Worm (Caenorhabditis elegans) whole organism, mixed stage, embryonic: ENCODE results near the gene pfk-1.2.

Source experiments
- blmp-1 ChIP-seq: fragments of 150-350 bp; optimal IDR thresholded peaks from 2 replicates; lab custom pipeline; 2014; ENCODE audit warnings: missing biosample characterization, missing genetic modification characterization
- ceh-39 ChIP-seq: fragments of 150-350 bp; optimal IDR thresholded peaks from 2 replicates; lab custom pipeline; 2014; ENCODE audit warnings: missing biosample characterization, missing genetic modification characterization
- ceh-83 ChIP-seq: fragments of 200-800 bp; sonication (Bioruptor generic); optimal IDR thresholded peaks from 2 replicates; lab custom pipeline; 2018; ENCODE audit warnings: mild to moderate bottlenecking, missing genetic modification characterization, missing compliant biosample characterization
- cnd-1 ChIP-seq: fragments of 200-800 bp; sonication (Bioruptor generic); optimal IDR thresholded peaks from 2 replicates; lab custom pipeline; 2018; ENCODE audit warnings: mild to moderate bottlenecking, missing genetic modification characterization, missing compliant biosample characterization
- flh-1 ChIP-seq: fragments of 200-800 bp; sonication (Bioruptor generic); optimal IDR thresholded peaks from 2 replicates; lab custom pipeline; 2018; ENCODE audit warnings: mild to moderate bottlenecking, missing genetic modification characterization, moderate library complexity, missing compliant biosample characterization
- hlh-1 ChIP-seq: fragments of 150-350 bp; optimal IDR thresholded peaks from 2 replicates; lab custom pipeline; 2014; ENCODE audit warnings: missing biosample characterization, missing genetic modification reagents, missing genetic modification characterization
- mab-5 ChIP-seq: fragments of 150-350 bp; optimal IDR thresholded peaks from 2 replicates; lab custom pipeline; 2014; ENCODE audit warnings: missing biosample characterization, missing genetic modification characterization
- nhr-12 ChIP-seq: fragments of 150-350 bp; optimal IDR thresholded peaks from 2 replicates; lab custom pipeline; 2014; ENCODE audit warnings: missing biosample characterization, missing genetic modification characterization
- nhr-76 ChIP-seq: sonication (generic microtip); optimal IDR thresholded peaks from 2 replicates; lab custom pipeline; 2017; ENCODE audit warnings: missing biosample characterization, missing genetic modification characterization
- unc-120 ChIP-seq: sonication (generic microtip); optimal IDR thresholded peaks from 2 replicates; lab custom pipeline; 2017; ENCODE audit warnings: missing genetic modification characterization, missing compliant biosample characterization; ENCODE audit not compliant: poor library complexity, severe bottlenecking
- unc-39 ChIP-seq: fragments of 150-350 bp; optimal IDR thresholded peaks from 2 replicates; lab custom pipeline; 2014; ENCODE audit warnings: missing biosample characterization, missing genetic modification characterization
- unc-62 ChIP-seq: fragments of 150-350 bp; optimal IDR thresholded peaks from 2 replicates; lab custom pipeline; 2014; ENCODE audit warnings: missing biosample characterization, missing genetic modification reagents, missing genetic modification characterization
- ztf-11 ChIP-seq: fragments of 150-350 bp; optimal IDR thresholded peaks from 2 replicates; lab custom pipeline; 2014; ENCODE audit warnings: missing biosample characterization, missing genetic modification characterization

DNA sequence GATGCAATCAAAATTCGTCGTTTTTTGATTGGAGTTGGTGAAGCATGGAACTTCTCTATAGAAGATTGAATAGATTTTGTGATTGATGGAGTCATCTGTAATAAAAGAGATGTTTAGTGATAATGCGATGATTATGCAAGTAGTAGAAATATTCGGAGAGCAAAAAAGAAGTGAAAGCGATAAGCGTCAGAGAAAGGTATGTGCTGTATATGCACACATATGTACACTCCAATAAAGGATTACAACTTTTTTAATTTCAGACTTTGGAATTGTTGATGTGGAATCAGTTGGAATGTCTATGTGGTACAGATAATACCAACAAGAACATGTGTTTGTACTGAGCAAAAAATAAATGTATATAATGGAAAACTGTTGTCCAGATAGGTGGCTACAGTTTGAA is 38.6 kb downstream of the pfk-1.2 start, which contains the start of gene F25B3.5:
- TF ChIP-seq ztf-11 (tag; lab: Kevin White, UChicago) (no peak), unc-39 (tag; lab: Kevin White, UChicago) (no peak), blmp-1 (tag; lab: Kevin White, UChicago) (no peak), unc-120 (tag; lab: Kevin White, UChicago) (no peak), nhr-12 (no peak), unc-62 (GFP tag; lab: Kevin White, UChicago) (no peak), cnd-1 (tag; lab: Kevin White, UChicago) (no peak), ceh-83 (no peak), nhr-76 (tag; lab: Kevin White, UChicago) (no peak), mab-5 (tag; lab: Kevin White, UChicago) (no peak), hlh-1 (tag; lab: Kevin White, UChicago) (no peak), ceh-39 (tag; lab: Kevin White, UChicago) (no peak), flh-1 (GFP tag; lab: Kevin White, UChicago) (no peak)
